Fruit fly (Drosophila melanogaster): ENCODE results near the gene Grl62a.

Gene Grl62a

dm6 chr3L:1971103-1971742 lies 50.5 kb downstream of the Grl62a start, which contains the start of the genes CG11815 and acs (continued):
- no peak for TF ChIP-seq gcm2 (GFP tag; optimal IDR thresholded peaks at IDR 0.05)
- peak; percentile 79 for TF ChIP-seq CG5180 (GFP tag; optimal IDR thresholded peaks at IDR 0.05)
- peak; percentile 5 for TF ChIP-seq CG12769 (tag; optimal IDR thresholded peaks at IDR 0.05)
- no peak for TF ChIP-seq CG31224 (GFP tag; IDR thresholded peaks at IDR 0.05)
- TF ChIP-seq crol (GFP tag; IDR thresholded peaks at IDR 0.05): no peak
- no peak for TF ChIP-seq CG17612 (GFP tag; IDR thresholded peaks at IDR 0.05)
- TF ChIP-seq CG2712 (tag; optimal IDR thresholded peaks at IDR 0.05): no peak
- TF ChIP-seq CTCF (GFP tag; optimal IDR thresholded peaks at IDR 0.05): peak; percentile 78
- TF ChIP-seq CG7372 (GFP tag; IDR thresholded peaks at IDR 0.05): 0 out of 2 replicates have a peak, but pooled peaks have one; percentile 36
- TF ChIP-seq wor (GFP tag; IDR thresholded peaks at IDR 0.05): no peak
- no peak for TF ChIP-seq NC2α (GFP tag; optimal IDR thresholded peaks at IDR 0.05)
- no peak for TF ChIP-seq CG13894 (tag; optimal IDR thresholded peaks at IDR 0.05)
- TF ChIP-seq HLH4C (GFP tag; IDR thresholded peaks at IDR 0.05; ENCODE audit: partially characterized antibody): 0 out of 3 replicates have a peak, but pooled peaks have one; percentile 3
- no peak for TF ChIP-seq CG6175 (GFP tag; IDR thresholded peaks at IDR 0.05)
- TF ChIP-seq Dbx (GFP tag; IDR thresholded peaks at IDR 0.05): 0 out of 3 replicates have a peak, but pooled peaks have one; percentile 1
- TF ChIP-seq ac (GFP tag; optimal IDR thresholded peaks at IDR 0.05): no peak
- TF ChIP-seq Hsf (GFP tag; optimal IDR thresholded peaks at IDR 0.05): no peak
- no peak for TF ChIP-seq Mrtf (GFP tag; IDR thresholded peaks at IDR 0.05)
- 0 out of 3 replicates have a peak, but pooled peaks have one; percentile 23 for TF ChIP-seq CG16813 (GFP tag; IDR thresholded peaks at IDR 0.05; ENCODE audit: partially characterized antibody)
- no peak for TF ChIP-seq CG8290 (GFP tag; optimal IDR thresholded peaks at IDR 0.05)
- peak in 1 of 2 experiments; percentile 7 for TF ChIP-seq CG8290 (tag; optimal IDR thresholded peaks at IDR 0.05)
- TF ChIP-seq CoRest (tag; optimal IDR thresholded peaks at IDR 0.05): no peak
- TF ChIP-seq Fer3 (tag; optimal IDR thresholded peaks at IDR 0.05): no peak
- no peak for TF ChIP-seq sim (GFP tag; IDR thresholded peaks at IDR 0.05)
- TF ChIP-seq CG14667 (GFP tag; IDR thresholded peaks at IDR 0.05): no peak
- no peak for TF ChIP-seq vnd (GFP tag; IDR thresholded peaks at IDR 0.05; ENCODE audit: partially characterized antibody)
- no peak for TF ChIP-seq CG1832 (GFP tag; optimal IDR thresholded peaks at IDR 0.05)
- no peak for TF ChIP-seq bigmax (GFP tag; optimal IDR thresholded peaks at IDR 0.05)
- TF ChIP-seq Bgb (GFP tag; IDR thresholded peaks at IDR 0.05; ENCODE audit: partially characterized antibody): peak; percentile 81

Measured in whole organism, embryonic.